Fruit fly (Drosophila melanogaster) whole organism, embryonic: ENCODE results near the gene CG34126.
A peak's percentile ranks its signal among the peaks of the same experiment; 100 is the strongest.

Experiments used
- Atf-2 ChIP-seq: fragments of 200-800 bp; sonication (Bioruptor generic); optimal IDR thresholded peaks from 2 replicates; lab custom pipeline; 2016; ENCODE audit warnings: missing biosample characterization, missing genetic modification characterization
- B-H1 ChIP-seq: fragments of 200-800 bp; sonication (Bioruptor generic); IDR thresholded peaks from 3 replicates; pipeline ENCODE4 v1.3.6; 2022; ENCODE audit warnings: missing biosample characterization, missing genetic modification characterization
- BEAF-32 ChIP-seq: fragments of 200-800 bp; sonication (Bioruptor generic); optimal IDR thresholded peaks from 3 replicates; lab custom pipeline; 2017; ENCODE audit warnings: missing biosample characterization, missing genetic modification characterization, mild to moderate bottlenecking, moderate library complexity, missing genetic modification reagents
- CG10321 ChIP-seq: fragments of 200-800 bp; sonication (Bioruptor generic); IDR thresholded peaks from 2 replicates; pipeline ENCODE4 v1.3.6; 2022; ENCODE audit warnings: missing biosample characterization, missing genetic modification characterization
- CG10959 ChIP-seq: fragments of 200-800 bp; sonication (Bioruptor generic); IDR thresholded peaks from 2 replicates; pipeline ENCODE4 v1.3.6; 2022; ENCODE audit warnings: missing biosample characterization, missing genetic modification characterization
- CG12071 ChIP-seq: fragments of 200-800 bp; sonication (Bioruptor generic); optimal IDR thresholded peaks from 3 replicates; lab custom pipeline; 2018; ENCODE audit warnings: missing biosample characterization, mild to moderate bottlenecking, missing genetic modification characterization
- CG12744 ChIP-seq: fragments of 200-800 bp; sonication (Bioruptor generic); optimal IDR thresholded peaks from 2 replicates; lab custom pipeline; 2016; ENCODE audit warnings: missing biosample characterization, missing genetic modification characterization
- CG15479 ChIP-seq: fragments of 200-800 bp; sonication (Bioruptor generic); optimal IDR thresholded peaks from 3 replicates; lab custom pipeline; 2019; ENCODE audit warnings: missing biosample characterization, mild to moderate bottlenecking, missing genetic modification characterization, moderate library complexity
- CG32532 ChIP-seq: fragments of 200-800 bp; sonication (Bioruptor generic); IDR thresholded peaks from 2 replicates; pipeline ENCODE4 v1.3.6; 2022; ENCODE audit warnings: missing biosample characterization, missing genetic modification characterization
- CG34376 ChIP-seq: fragments of 200-800 bp; sonication (Bioruptor generic); optimal IDR thresholded peaks from 2 replicates; lab custom pipeline; 2018; ENCODE audit warnings: missing biosample characterization, mild to moderate bottlenecking, missing genetic modification characterization
- CG7928 ChIP-seq: fragments of 200-800 bp; sonication (Bioruptor generic); optimal IDR thresholded peaks from 2 replicates; lab custom pipeline; 2017; ENCODE audit warnings: missing biosample characterization, mild to moderate bottlenecking, missing genetic modification characterization
- D19A ChIP-seq: fragments of 200-800 bp; optimal IDR thresholded peaks from 3 replicates; lab custom pipeline; 2019; ENCODE audit warnings: missing biosample characterization, mild to moderate bottlenecking, missing genetic modification characterization, moderate library complexity
- Ets65A ChIP-seq: fragments of 200-800 bp; sonication (Bioruptor generic); peaks from one replicate; lab custom pipeline; 2016; ENCODE audit warnings: missing biosample characterization, missing genetic modification characterization
- GATAe ChIP-seq: fragments of 200-800 bp; sonication (Bioruptor generic); conservative IDR thresholded peaks from 2 replicates; pipeline ENCODE4 v1.3.6; 2022; ENCODE audit warnings: missing biosample characterization, missing genetic modification characterization
- Gsc ChIP-seq: fragments of 200-800 bp; sonication (Bioruptor generic); IDR thresholded peaks from 2 replicates; pipeline ENCODE4 v1.3.6; 2022; ENCODE audit warnings: missing biosample characterization, missing genetic modification characterization
- Hey ChIP-seq: fragments of 200-800 bp; sonication (Bioruptor generic); optimal IDR thresholded peaks from 3 replicates; lab custom pipeline; 2018; ENCODE audit warnings: missing biosample characterization, mild to moderate bottlenecking, missing genetic modification characterization
- Mad ChIP-seq: fragments of 200-800 bp; sonication (Bioruptor generic); optimal IDR thresholded peaks from 2 replicates; lab custom pipeline; 2016; ENCODE audit warnings: missing biosample characterization, missing genetic modification characterization
- Oli ChIP-seq: fragments of 200-800 bp; sonication (Bioruptor generic); optimal IDR thresholded peaks from 2 replicates; lab custom pipeline; 2018; ENCODE audit warnings: missing biosample characterization, mild to moderate bottlenecking, missing genetic modification characterization, moderate library complexity
- Ptx1 ChIP-seq: fragments of 200-800 bp; sonication (Bioruptor generic); IDR thresholded peaks from 2 replicates; pipeline ENCODE4 v1.3.6; 2022; ENCODE audit warnings: missing biosample characterization, missing genetic modification characterization
- Ssrp ChIP-seq: fragments of 200-800 bp; sonication (Bioruptor generic); optimal IDR thresholded peaks from 2 replicates; lab custom pipeline; 2018; ENCODE audit warnings: missing biosample characterization, mild to moderate bottlenecking, missing genetic modification characterization, moderate library complexity
- Trl ChIP-seq, 3 experiments: fragments of >200 bp in 2 of 3; fragments of 200-800 bp in 1 of 3; sonication (Bioruptor generic) in 1 of 3; optimal IDR thresholded peaks; 2 replicates in 1 of 3; 3 replicates in 2 of 3; lab custom pipeline; 2016 to 2017; ENCODE audit warnings: missing biosample characterization in 1 of 3, missing genetic modification characterization in 1 of 3
- Vsx1 ChIP-seq: fragments of 200-800 bp; sonication (Bioruptor generic); optimal IDR thresholded peaks from 2 replicates; lab custom pipeline; 2017; ENCODE audit warnings: missing biosample characterization, mild to moderate bottlenecking, missing genetic modification characterization, missing genetic modification reagents
- abd-A ChIP-seq: fragments of 200-800 bp; sonication (Bioruptor generic); optimal IDR thresholded peaks from 3 replicates; lab custom pipeline; 2019; ENCODE audit warnings: missing biosample characterization, mild to moderate bottlenecking, missing genetic modification characterization, moderate library complexity
- ac ChIP-seq: fragments of 200-800 bp; sonication (Bioruptor generic); optimal IDR thresholded peaks from 3 replicates; lab custom pipeline; 2017; ENCODE audit warnings: missing biosample characterization, mild to moderate bottlenecking, missing genetic modification characterization
- da ChIP-seq: fragments of 200-800 bp; sonication (Bioruptor generic); optimal IDR thresholded peaks from 2 replicates; lab custom pipeline; 2016; ENCODE audit warnings: missing biosample characterization, missing genetic modification characterization
- danr ChIP-seq: fragments of 200-800 bp; sonication (Bioruptor generic); IDR thresholded peaks from 2 replicates; pipeline ENCODE4 v1.3.6; 2022; ENCODE audit warnings: missing biosample characterization, missing genetic modification characterization
- eve ChIP-seq, 2 experiments: fragments of >200 bp; optimal IDR thresholded peaks; 2 replicates each; lab custom pipeline; 2017; ENCODE audit warnings: missing biosample characterization in 2 of 2, missing genetic modification characterization in 2 of 2
- exex ChIP-seq: fragments of 200-800 bp; sonication (Bioruptor generic); optimal IDR thresholded peaks from 4 replicates; lab custom pipeline; 2018; ENCODE audit warnings: missing biosample characterization, mild to moderate bottlenecking, missing genetic modification characterization, moderate library complexity
- ftz-f1 ChIP-seq: fragments of 200-800 bp; sonication (Bioruptor generic); optimal IDR thresholded peaks from 2 replicates; lab custom pipeline; 2016; ENCODE audit warnings: missing biosample characterization, missing genetic modification characterization
- gcm ChIP-seq: fragments of 200-800 bp; sonication (Bioruptor generic); optimal IDR thresholded peaks from 2 replicates; lab custom pipeline; 2019; ENCODE audit warnings: missing biosample characterization, mild to moderate bottlenecking, missing genetic modification characterization, moderate library complexity
- hb ChIP-seq: fragments of 200-800 bp; sonication (Bioruptor generic); IDR thresholded peaks from 3 replicates; pipeline ENCODE4 v1.3.6; 2022; ENCODE audit warnings: missing biosample characterization, missing genetic modification characterization; ENCODE audit not compliant: partially characterized antibody
- hth ChIP-seq: fragments of >200 bp; optimal IDR thresholded peaks from 2 replicates; lab custom pipeline; 2017; ENCODE audit warnings: inconsistent platforms
- klu ChIP-seq: fragments of 200-800 bp; sonication (Bioruptor generic); IDR thresholded peaks from 2 replicates; pipeline ENCODE4 v1.3.6; 2022; ENCODE audit warnings: missing biosample characterization, missing genetic modification characterization
- lola ChIP-seq, 3 experiments: fragments of >200 bp in 2 of 3; fragments of 200-800 bp in 1 of 3; sonication (Bioruptor generic) in 1 of 3; optimal IDR thresholded peaks; 2 replicates each; lab custom pipeline; 2017 to 2019; ENCODE audit warnings: missing biosample characterization in 3 of 3, missing genetic modification characterization in 3 of 3, mild to moderate bottlenecking in 1 of 3, moderate library complexity in 1 of 3
- mirr ChIP-seq: fragments of 200-800 bp; sonication (Bioruptor generic); optimal IDR thresholded peaks from 3 replicates; lab custom pipeline; 2018; ENCODE audit warnings: missing biosample characterization, mild to moderate bottlenecking, missing genetic modification characterization
- nom ChIP-seq: fragments of 200-800 bp; sonication (Bioruptor generic); optimal IDR thresholded peaks from 2 replicates; lab custom pipeline; 2017; ENCODE audit warnings: missing biosample characterization, missing genetic modification characterization, mild to moderate bottlenecking, moderate library complexity, missing genetic modification reagents
- p53 ChIP-seq: fragments of 200-800 bp; sonication (Bioruptor generic); optimal IDR thresholded peaks from 2 replicates; lab custom pipeline; 2016; ENCODE audit warnings: missing biosample characterization, missing genetic modification characterization
- pros ChIP-seq: fragments of 200-800 bp; sonication (Bioruptor generic); optimal IDR thresholded peaks from 3 replicates; lab custom pipeline; 2019; ENCODE audit warnings: missing biosample characterization, mild to moderate bottlenecking, missing genetic modification characterization, moderate library complexity
- sd ChIP-seq: fragments of 200-800 bp; sonication (Bioruptor generic); optimal IDR thresholded peaks from 3 replicates; lab custom pipeline; 2018; ENCODE audit warnings: missing biosample characterization, mild to moderate bottlenecking, missing genetic modification characterization, moderate library complexity
- seq ChIP-seq: fragments of 200-800 bp; sonication (Bioruptor generic); IDR thresholded peaks from 2 replicates; pipeline ENCODE4 v1.3.6; 2022; ENCODE audit warnings: missing biosample characterization, missing genetic modification characterization
- sug ChIP-seq: fragments of 200-800 bp; optimal IDR thresholded peaks from 2 replicates; lab custom pipeline; 2019; ENCODE audit warnings: missing biosample characterization, mild to moderate bottlenecking, missing genetic modification characterization, moderate library complexity

The CG34126 gene

DNA sequence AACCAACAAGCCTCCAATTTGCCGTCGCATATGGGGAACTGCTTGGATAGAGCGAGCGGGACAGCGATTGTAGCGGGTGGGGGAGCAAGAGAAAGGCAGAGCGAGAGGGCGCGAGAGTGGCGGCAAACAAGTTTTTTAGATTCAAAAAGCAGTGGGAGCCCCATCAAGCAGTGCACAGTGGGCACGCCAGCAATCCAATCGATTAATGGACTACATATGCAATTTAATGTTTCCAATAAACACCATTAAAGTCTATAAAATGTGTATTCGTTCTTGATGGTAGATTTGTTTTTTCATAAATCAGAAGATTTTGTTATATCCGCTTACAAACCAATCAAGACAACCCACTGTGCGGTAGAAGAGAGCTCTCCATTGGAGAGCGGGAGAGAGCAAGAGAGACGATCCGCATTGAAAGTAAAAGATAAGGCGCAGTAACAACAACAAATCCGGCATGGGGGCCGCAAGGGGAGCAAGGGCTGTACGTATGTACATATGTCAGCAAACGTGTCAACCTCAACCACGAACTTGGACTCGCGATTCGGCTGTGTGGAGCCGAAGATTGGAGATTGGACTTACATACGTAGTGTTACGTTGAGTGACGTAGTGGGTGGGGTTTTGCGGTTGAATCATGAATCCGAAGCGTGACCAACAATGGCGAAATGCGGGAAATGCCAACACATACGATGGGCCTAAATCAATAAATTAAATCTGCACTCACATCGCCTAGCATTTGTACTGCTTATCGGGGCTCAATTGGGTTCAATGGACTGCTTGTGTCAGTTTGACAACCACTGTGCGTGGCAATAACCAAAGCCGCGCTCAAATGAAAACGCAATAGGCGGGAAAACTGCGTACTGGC, 16.2 kb downstream of the CG34126 start (continued):
- TF ChIP-seq hb (GFP tag; lab: Robert Waterston, UW): peak; percentile 81; the same call in 1 of the 3 replicates
- TF ChIP-seq, all 482 proteins: peak for 459

DNA sequence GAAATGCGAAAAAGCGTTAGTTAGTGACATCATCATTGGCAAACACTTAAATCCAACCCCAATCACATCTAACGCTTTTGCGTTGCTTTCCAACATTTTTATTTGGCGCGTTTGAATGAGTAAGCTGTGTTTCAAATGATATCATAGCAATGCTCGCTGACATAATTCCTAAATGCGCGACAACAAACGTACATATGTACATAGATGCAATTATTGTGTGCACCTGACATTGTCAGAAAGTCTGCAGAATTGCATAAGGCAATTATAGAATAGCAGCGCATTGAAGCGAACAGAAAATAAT, 16.8 kb downstream of the CG34126 start:
- TF ChIP-seq CG10959 (GFP tag; lab: Robert Waterston, UW) (no peak), Ets65A (GFP tag; lab: Kevin White, UChicago) (peak; percentile 80), BEAF-32 (GFP tag; lab: Kevin White, UChicago) (peak; percentile 19), GATAe (GFP tag; lab: Robert Waterston, UW) (no peak), Ptx1 (GFP tag; lab: Robert Waterston, UW) (0 out of 2 replicates have a peak, but pooled peaks have one; percentile 5), da (GFP tag; lab: Kevin White, UChicago) (no peak), Ssrp (tag; lab: Kevin White, UChicago) (peak; percentile 14), CG15479 (GFP tag; lab: Kevin White, UChicago) (peak; percentile 77)
- TF ChIP-seq, all 482 proteins: peak for 5

DNA sequence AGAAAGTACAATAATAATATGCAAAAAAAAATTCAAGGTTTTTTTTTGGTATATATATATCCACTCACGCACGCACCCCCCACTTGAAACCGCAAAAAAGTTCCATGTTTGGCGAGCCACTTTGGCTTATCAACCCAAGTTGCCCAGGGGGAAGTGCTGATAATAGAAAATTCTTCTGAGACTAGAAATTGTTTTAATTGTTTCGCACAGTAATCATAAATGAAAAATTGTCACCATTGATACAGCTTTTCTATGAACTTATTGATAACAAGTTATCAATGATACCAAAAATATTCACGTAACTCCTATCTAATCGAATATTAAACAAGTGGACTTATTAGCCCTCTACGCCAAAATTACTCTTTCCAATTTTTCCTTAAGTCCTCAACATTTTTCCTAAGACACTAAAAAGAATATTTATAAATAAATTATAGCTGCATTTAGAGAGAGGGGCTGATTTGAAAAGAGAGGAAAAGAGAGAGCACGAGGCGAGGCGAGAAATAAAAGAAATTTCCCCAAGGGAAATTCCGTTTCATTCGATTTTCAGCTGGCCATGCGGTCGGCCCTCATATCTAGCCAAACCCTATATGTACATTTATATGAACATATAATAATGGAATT, 17.3 kb downstream of the CG34126 start:
- TF ChIP-seq Mad (GFP tag; lab: Kevin White, UChicago): no peak
- peak; percentile 47 for TF ChIP-seq mirr (GFP tag; lab: Kevin White, UChicago)
- peak; percentile 63 for TF ChIP-seq sd
- TF ChIP-seq Trl (optimal IDR thresholded peaks at IDR 0.05; lab: Kevin White, UChicago): peak; percentile 23 to 55
- TF ChIP-seq Trl (GFP tag; optimal IDR thresholded peaks at IDR 0.05; lab: Kevin White, UChicago): no peak
- TF ChIP-seq ac (GFP tag; lab: Kevin White, UChicago): no peak
- no peak for TF ChIP-seq danr (GFP tag; lab: Robert Waterston, UW)
- no peak for TF ChIP-seq hth (lab: Kevin White, UChicago)
- peak; percentile 86 for TF ChIP-seq D19A
- TF ChIP-seq exex: peak; percentile 95
- TF ChIP-seq GATAe (GFP tag; lab: Robert Waterston, UW): 0 out of 2 replicates have a peak, but pooled peaks have one; percentile 29
- no peak for TF ChIP-seq Oli (tag; lab: Kevin White, UChicago)
- peak in 1 of 2 experiments; percentile 37 for TF ChIP-seq eve (GFP tag; optimal IDR thresholded peaks at IDR 0.05; lab: Kevin White, UChicago)
- peak; percentile 51 for TF ChIP-seq pros (GFP tag; lab: Kevin White, UChicago)
- TF ChIP-seq gcm (GFP tag; lab: Kevin White, UChicago): peak; percentile 46
- peak; percentile 40 for TF ChIP-seq sug
- TF ChIP-seq, all 482 proteins: peak for 10

DNA sequence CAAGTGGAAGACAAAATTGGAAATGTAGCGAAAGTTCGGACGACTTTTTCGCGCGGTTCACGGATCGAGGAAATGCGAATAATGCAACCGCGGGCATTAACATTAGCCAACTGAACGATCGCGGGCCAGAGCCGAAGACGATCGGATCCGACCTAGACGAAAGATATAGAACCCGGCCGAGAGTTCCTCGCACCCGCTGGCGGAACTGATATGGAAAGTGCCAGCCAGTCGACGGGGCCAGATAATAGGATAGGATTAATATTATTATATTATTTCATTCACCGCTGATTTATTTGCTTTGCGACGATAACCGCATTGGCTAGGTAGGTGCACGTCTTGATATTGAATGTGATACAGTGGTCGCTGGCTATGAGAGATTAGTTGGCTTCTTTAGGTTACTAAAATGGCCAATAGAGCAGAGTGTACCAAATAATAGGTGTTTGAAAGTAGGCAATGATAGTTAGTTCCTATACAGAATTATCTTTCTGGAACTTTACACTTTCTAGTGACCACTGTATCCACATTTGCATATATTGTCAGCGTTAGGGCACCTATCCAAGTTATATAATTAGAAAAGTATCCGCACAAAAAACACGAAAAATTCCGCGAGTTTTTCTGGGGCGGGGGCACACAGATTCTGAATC, 18.1 kb downstream of the CG34126 start:
- TF ChIP-seq B-H1 (GFP tag; lab: Robert Waterston, UW) (peak; percentile 69), seq (GFP tag; lab: Robert Waterston, UW) (peak; percentile 44; the same call in 1 of the 2 replicates), Hey (tag; lab: Kevin White, UChicago) (peak; percentile 4), nom (no peak), lola (GFP tag; optimal IDR thresholded peaks at IDR 0.05; lab: Kevin White, UChicago) (peak in 1 of 3 experiments; percentile 47), CG34376 (GFP tag; lab: Kevin White, UChicago) (peak; percentile 42), Vsx1 (GFP tag; lab: Kevin White, UChicago) (peak; percentile 35), klu (GFP tag; lab: Robert Waterston, UW) (0 out of 2 replicates have a peak, but pooled peaks have one; percentile 47), Atf-2 (GFP tag; lab: Kevin White, UChicago) (peak; percentile 23), da (GFP tag; lab: Kevin White, UChicago) (no peak), Gsc (0 out of 2 replicates have a peak, but pooled peaks have one; percentile 33), Ptx1 (GFP tag; lab: Robert Waterston, UW) (peak; percentile 76), CG7928 (peak; percentile 23), CG32532 (GFP tag; lab: Robert Waterston, UW) (peak; percentile 84), ftz-f1 (GFP tag; lab: Kevin White, UChicago) (no peak), danr (GFP tag; lab: Robert Waterston, UW) (0 out of 2 replicates have a peak, but pooled peaks have one; percentile 30), CG12071 (GFP tag; lab: Kevin White, UChicago) (peak; percentile 70), CG12744 (GFP tag; lab: Kevin White, UChicago) (no peak), abd-A (tag; lab: Kevin White, UChicago) (no peak), p53 (GFP tag; lab: Kevin White, UChicago) (no peak), CG10321 (GFP tag; lab: Robert Waterston, UW) (no peak)
